Fruit fly (Drosophila melanogaster) whole organism, wandering third instar larva: ENCODE data around the gene UQCR-Q.

Experiments used
- Abd-B ChIP-seq: fragments of >200 bp; optimal IDR thresholded peaks from 2 replicates; lab custom pipeline; 2017; ENCODE audit warnings: missing biosample characterization, missing genetic modification characterization
- CG32264 ChIP-seq: fragments of 200-800 bp; sonication (Bioruptor generic); optimal IDR thresholded peaks from 2 replicates; lab custom pipeline; 2016; ENCODE audit warnings: missing biosample characterization, missing genetic modification characterization
- CG9705 ChIP-seq: fragments of 200-800 bp; sonication (Bioruptor generic); optimal IDR thresholded peaks from 2 replicates; lab custom pipeline; 2018; ENCODE audit warnings: missing biosample characterization, mild to moderate bottlenecking, missing genetic modification characterization
- CrebA ChIP-seq: fragments of 200-800 bp; sonication (Bioruptor generic); optimal IDR thresholded peaks from 2 replicates; lab custom pipeline; 2016; ENCODE audit warnings: missing biosample characterization, mild to moderate bottlenecking, missing genetic modification characterization, borderline replicate concordance
- Dfd ChIP-seq: fragments of >200 bp; optimal IDR thresholded peaks from 2 replicates; lab custom pipeline; 2017; ENCODE audit warnings: missing biosample characterization, missing genetic modification characterization
- Dif ChIP-seq: fragments of 200-275, 200-300 bp; sonication (Bioruptor generic); optimal IDR thresholded peaks from 2 replicates; lab custom pipeline; 2018; ENCODE audit warnings: missing biosample characterization, missing genetic modification characterization; ENCODE audit not compliant: partially characterized antibody
- GATAd ChIP-seq: sonication (Bioruptor generic); optimal IDR thresholded peaks from 2 replicates; lab custom pipeline; 2016; ENCODE audit warnings: missing biosample characterization, missing genetic modification characterization
- HLH106 ChIP-seq: fragments of 200-800 bp; optimal IDR thresholded peaks from 3 replicates; lab custom pipeline; 2019; ENCODE audit warnings: missing biosample characterization, mild to moderate bottlenecking, missing genetic modification characterization, moderate library complexity
- Hnf4 ChIP-seq: fragments of 200-800 bp; sonication (Bioruptor generic); optimal IDR thresholded peaks from 2 replicates; lab custom pipeline; 2016; ENCODE audit warnings: missing biosample characterization, mild to moderate bottlenecking, missing genetic modification characterization
- Hr78 ChIP-seq: fragments of >200 bp; optimal IDR thresholded peaks from 2 replicates; lab custom pipeline; 2017; ENCODE audit warnings: missing biosample characterization, missing genetic modification characterization
- Hr83 ChIP-seq: fragments of 200-300 bp; sonication (Bioruptor generic); optimal IDR thresholded peaks from 2 replicates; lab custom pipeline; 2016; ENCODE audit warnings: missing biosample characterization, mild to moderate bottlenecking, missing genetic modification characterization, moderate library complexity; ENCODE audit not compliant: poor library complexity, severe bottlenecking
- Mio ChIP-seq: sonication (Bioruptor generic); optimal IDR thresholded peaks from 2 replicates; lab custom pipeline; 2016; ENCODE audit warnings: missing biosample characterization, missing genetic modification characterization
- Myc ChIP-seq: fragments of >200 bp; optimal IDR thresholded peaks from 2 replicates; lab custom pipeline; 2017
- OdsH ChIP-seq: fragments of 200-800 bp; sonication (Bioruptor generic); optimal IDR thresholded peaks from 2 replicates; lab custom pipeline; 2016; ENCODE audit warnings: missing biosample characterization, mild to moderate bottlenecking, missing genetic modification characterization
- Rel ChIP-seq, 2 experiments: fragments of 200-800 bp; sonication (Bioruptor generic) in 1 of 2; optimal IDR thresholded peaks; 2 replicates in 1 of 2; 3 replicates in 1 of 2; lab custom pipeline; 2016 to 2019; ENCODE audit warnings: mild to moderate bottlenecking in 2 of 2, missing biosample characterization in 2 of 2, missing genetic modification characterization in 2 of 2, moderate library complexity in 1 of 2
- Sp1 ChIP-seq: fragments of 200-800 bp; sonication (Bioruptor generic); optimal IDR thresholded peaks from 3 replicates; lab custom pipeline; 2019; ENCODE audit warnings: missing biosample characterization, mild to moderate bottlenecking, missing genetic modification characterization, moderate library complexity
- Vsx2 ChIP-seq: fragments of 200-300, 225-300 bp; sonication (Bioruptor generic); optimal IDR thresholded peaks from 2 replicates; lab custom pipeline; 2018; ENCODE audit warnings: missing biosample characterization, missing genetic modification characterization; ENCODE audit not compliant: partially characterized antibody
- br ChIP-seq: fragments of 200-800 bp; sonication (Bioruptor generic); optimal IDR thresholded peaks from 2 replicates; lab custom pipeline; 2016; ENCODE audit warnings: missing biosample characterization, missing genetic modification characterization
- dmrt93B ChIP-seq: fragments of 200-800 bp; sonication (Bioruptor generic); optimal IDR thresholded peaks from 2 replicates; lab custom pipeline; 2018; ENCODE audit warnings: missing biosample characterization, mild to moderate bottlenecking, missing genetic modification characterization
- dsf ChIP-seq: sonication (Bioruptor generic); optimal IDR thresholded peaks from 2 replicates; lab custom pipeline; 2016; ENCODE audit warnings: missing biosample characterization, missing genetic modification characterization, borderline replicate concordance
- ey ChIP-seq: fragments of 200-800 bp; sonication (Bioruptor generic); optimal IDR thresholded peaks from 2 replicates; lab custom pipeline; 2016; ENCODE audit warnings: missing biosample characterization, missing genetic modification characterization
- foxo ChIP-seq, 2 experiments: fragments of 200-800 bp; sonication (Bioruptor generic); optimal IDR thresholded peaks; 2 replicates in 1 of 2; 3 replicates in 1 of 2; lab custom pipeline; 2016 to 2017; ENCODE audit warnings: missing biosample characterization in 2 of 2, missing genetic modification characterization in 2 of 2
- fru ChIP-seq: fragments of 200-800 bp; sonication (Bioruptor generic); optimal IDR thresholded peaks from 3 replicates; lab custom pipeline; 2016; ENCODE audit warnings: missing biosample characterization, mild to moderate bottlenecking, missing genetic modification characterization
- h ChIP-seq: fragments of 200-800 bp; sonication (Bioruptor generic); optimal IDR thresholded peaks from 3 replicates; lab custom pipeline; 2016; ENCODE audit warnings: missing biosample characterization, mild to moderate bottlenecking, missing genetic modification characterization
- jim ChIP-seq: fragments of 175-275, 200-325 bp; sonication (Bioruptor generic); optimal IDR thresholded peaks from 2 replicates; lab custom pipeline; 2016; ENCODE audit warnings: missing biosample characterization, mild to moderate bottlenecking, missing genetic modification characterization
- lola ChIP-seq: fragments of >200 bp; optimal IDR thresholded peaks from 2 replicates; lab custom pipeline; 2017; ENCODE audit warnings: missing biosample characterization, missing genetic modification characterization
- pan ChIP-seq: fragments of >200 bp; optimal IDR thresholded peaks from 2 replicates; lab custom pipeline; 2017
- psq ChIP-seq: fragments of 200-800 bp; sonication (Bioruptor generic); optimal IDR thresholded peaks from 3 replicates; lab custom pipeline; 2017; ENCODE audit warnings: missing biosample characterization, mild to moderate bottlenecking, missing genetic modification characterization, moderate library complexity
- rgr ChIP-seq: fragments of 200-800 bp; sonication (Bioruptor generic); optimal IDR thresholded peaks from 3 replicates; lab custom pipeline; 2016; ENCODE audit warnings: missing biosample characterization, mild to moderate bottlenecking, missing genetic modification characterization
- sage ChIP-seq: fragments of 200-800 bp; sonication (Bioruptor generic); optimal IDR thresholded peaks from 2 replicates; lab custom pipeline; 2016; ENCODE audit warnings: missing biosample characterization, mild to moderate bottlenecking, missing genetic modification characterization
- sv ChIP-seq: fragments of 200-800 bp; sonication (Bioruptor generic); optimal IDR thresholded peaks from 3 replicates; lab custom pipeline; 2016; ENCODE audit warnings: missing biosample characterization, missing genetic modification characterization
- tai ChIP-seq: sonication (Bioruptor generic); optimal IDR thresholded peaks from 2 replicates; lab custom pipeline; 2016; ENCODE audit warnings: missing biosample characterization, missing genetic modification characterization
- usp ChIP-seq: fragments of >200 bp; optimal IDR thresholded peaks from 2 replicates; lab custom pipeline; 2017; ENCODE audit warnings: missing biosample characterization, missing genetic modification characterization
- woc ChIP-seq: sonication (Bioruptor generic); optimal IDR thresholded peaks from 2 replicates; lab custom pipeline; 2016; ENCODE audit warnings: missing biosample characterization, mild to moderate bottlenecking, missing genetic modification characterization

UQCR-Q gene

DNA sequence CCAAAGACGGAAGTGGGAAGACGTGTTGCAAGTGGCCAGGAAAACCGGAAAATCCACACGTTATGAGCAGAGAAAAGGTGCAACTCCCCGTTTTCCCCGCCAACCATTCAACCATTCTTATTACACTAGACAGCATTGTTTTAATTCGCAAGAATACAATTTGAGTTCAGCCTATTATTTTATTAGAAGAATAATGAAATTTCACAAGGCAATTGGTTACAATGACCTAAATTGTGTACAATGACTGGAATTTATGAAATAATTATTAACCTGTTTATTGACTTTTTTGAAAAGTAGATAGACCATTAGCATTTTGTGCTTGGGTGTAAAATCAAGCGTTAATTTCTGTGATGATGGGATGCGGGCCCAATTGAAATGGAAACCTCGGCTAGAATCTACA, 30.0 kb downstream of the UQCR-Q start:
- no peak for TF ChIP-seq usp (GFP tag; lab: Kevin White, UChicago)
- TF ChIP-seq Myc (lab: Kevin White, UChicago), result no peak
- no peak for TF ChIP-seq CG32264 (GFP tag; lab: Kevin White, UChicago)
- no peak for TF ChIP-seq CrebA
- no peak for TF ChIP-seq woc
- no peak for TF ChIP-seq h (GFP tag; lab: Kevin White, UChicago)
- TF ChIP-seq Hr83 (GFP tag; lab: Kevin White, UChicago), result no peak
- TF ChIP-seq jim (GFP tag; lab: Kevin White, UChicago), result no peak
- no peak for TF ChIP-seq Abd-B (GFP tag; lab: Kevin White, UChicago)
- no peak for TF ChIP-seq HLH106
- TF ChIP-seq CG9705 (GFP tag; lab: Kevin White, UChicago), result no peak
- no peak for TF ChIP-seq Vsx2
- TF ChIP-seq fru, result no peak
- no peak for TF ChIP-seq tai (GFP tag; lab: Kevin White, UChicago)
- no peak for TF ChIP-seq sage (GFP tag; lab: Kevin White, UChicago)
- TF ChIP-seq pan (lab: Kevin White, UChicago), result no peak
- no peak for TF ChIP-seq rgr (GFP tag; lab: Kevin White, UChicago)
- no peak for TF ChIP-seq dsf (GFP tag; lab: Kevin White, UChicago)

DNA sequence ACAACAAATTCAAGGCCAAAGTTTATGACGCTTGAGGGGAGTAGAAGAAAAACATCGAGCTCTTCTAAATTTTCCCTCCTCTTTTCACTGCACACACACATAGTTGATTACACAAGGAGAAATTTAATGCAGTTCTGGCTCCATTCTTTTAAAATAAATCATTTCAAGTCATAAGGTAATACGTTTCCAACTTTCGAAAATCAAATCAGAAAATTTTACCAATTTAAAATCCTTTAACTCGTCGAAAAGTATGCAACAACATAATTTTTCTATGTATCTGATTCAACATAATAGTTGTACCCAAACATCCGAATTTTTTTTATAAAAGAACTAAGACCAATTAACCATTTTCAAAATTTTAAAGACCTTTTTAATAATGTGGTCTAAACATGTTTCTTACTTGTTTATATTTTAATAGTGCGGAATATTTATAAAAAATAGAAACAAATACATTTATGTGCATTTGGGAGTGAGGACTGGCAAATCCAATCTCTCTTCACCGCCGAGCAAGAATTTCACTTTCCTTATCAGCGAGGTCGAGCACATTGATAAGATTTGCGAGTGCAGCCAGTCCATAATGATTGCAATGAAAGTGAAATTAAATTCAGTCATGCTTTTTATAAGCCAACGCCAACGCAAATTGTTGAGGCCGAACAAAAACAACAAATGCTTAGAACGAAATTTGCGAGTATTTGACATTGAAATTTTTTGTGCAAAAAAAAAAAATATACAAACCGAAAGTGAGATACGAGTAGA, 31.6 kb downstream of the UQCR-Q start:
- TF ChIP-seq usp (GFP tag; lab: Kevin White, UChicago) (no peak), h (GFP tag; lab: Kevin White, UChicago) (peak; percentile 79), fru (peak; percentile 73), Hr78 (no peak), br (GFP tag; lab: Kevin White, UChicago) (peak; percentile 54), Rel (GFP tag; optimal IDR thresholded peaks at IDR 0.05; lab: Kevin White, UChicago) (no peak), Rel (tag; optimal IDR thresholded peaks at IDR 0.05; lab: Kevin White, UChicago) (peak; percentile 14), Abd-B (GFP tag; lab: Kevin White, UChicago) (no peak), dmrt93B (GFP tag; lab: Kevin White, UChicago) (peak; percentile 31), Hnf4 (no peak), ey (GFP tag; lab: Kevin White, UChicago) (peak; percentile 77), pan (lab: Kevin White, UChicago) (no peak), Sp1 (GFP tag; lab: Kevin White, UChicago) (peak; percentile 71), HLH106 (peak; percentile 69), rgr (GFP tag; lab: Kevin White, UChicago) (peak; percentile 67), psq (GFP tag; lab: Kevin White, UChicago) (peak; percentile 72), foxo (GFP tag; optimal IDR thresholded peaks at IDR 0.05; lab: Kevin White, UChicago) (peak in 1 of 2 experiments; percentile 81), OdsH (GFP tag; lab: Kevin White, UChicago) (peak; percentile 76), lola (GFP tag; lab: Kevin White, UChicago) (no peak)
- TF ChIP-seq, all 38 proteins: peak for 12

DNA sequence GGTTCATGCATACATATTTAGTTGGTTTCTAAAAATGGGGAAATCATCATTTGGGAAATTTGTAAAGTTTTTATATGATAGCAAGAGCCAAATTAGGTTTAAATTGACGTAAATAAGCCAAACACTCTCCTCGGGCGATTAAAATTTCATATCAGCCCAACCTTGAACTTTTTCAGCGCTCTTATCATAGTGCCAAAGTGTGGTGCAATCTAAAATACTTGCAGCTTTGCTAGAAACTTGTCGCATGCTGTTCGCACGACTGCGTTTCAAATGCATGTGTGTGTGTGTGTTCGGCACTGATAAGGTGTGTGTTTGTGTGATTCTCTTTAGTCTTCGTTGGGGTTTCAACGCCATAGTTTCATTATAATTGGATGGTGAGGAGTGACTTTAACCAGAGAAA, 32.3 kb downstream of the UQCR-Q start:
- peak; percentile 5 for TF ChIP-seq h (GFP tag; lab: Kevin White, UChicago)
- peak in 1 of 2 experiments; percentile 11 for TF ChIP-seq foxo (GFP tag; optimal IDR thresholded peaks at IDR 0.05; lab: Kevin White, UChicago)
- peak; percentile 15 for TF ChIP-seq HLH106
- peak; percentile 38 for TF ChIP-seq rgr (GFP tag; lab: Kevin White, UChicago)
- no peak for TF ChIP-seq Dif (GFP tag; lab: Kevin White, UChicago)

DNA sequence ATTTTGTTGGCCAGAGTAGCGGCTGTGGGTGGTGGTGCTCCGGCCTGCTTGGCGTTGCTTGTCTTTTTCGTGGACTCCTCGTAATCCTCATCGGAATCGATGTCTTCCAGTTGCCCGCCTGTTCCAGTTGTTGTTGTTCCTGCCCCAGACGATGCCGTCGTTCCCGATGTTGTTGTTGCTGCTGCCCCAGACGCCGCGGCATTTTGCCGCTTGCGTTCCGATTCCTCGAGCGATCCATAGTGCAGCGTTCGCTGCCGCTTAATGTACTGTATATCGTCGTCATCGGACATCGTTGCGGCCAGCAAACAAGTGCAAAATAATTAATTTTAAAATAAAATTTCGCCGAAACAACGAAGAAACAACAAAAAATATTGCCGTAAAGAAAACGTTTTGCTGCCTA, 38.9 kb downstream of the UQCR-Q start:
- no peak for TF ChIP-seq Dfd (GFP tag; lab: Kevin White, UChicago)
- no peak for TF ChIP-seq CG32264 (GFP tag; lab: Kevin White, UChicago)
- TF ChIP-seq GATAd, result no peak
- no peak for TF ChIP-seq usp (GFP tag; lab: Kevin White, UChicago)
- no peak for TF ChIP-seq rgr (GFP tag; lab: Kevin White, UChicago)
- no peak for TF ChIP-seq sv (GFP tag; lab: Kevin White, UChicago)
- no peak for TF ChIP-seq Hnf4
- no peak for TF ChIP-seq sage (GFP tag; lab: Kevin White, UChicago)
- TF ChIP-seq CrebA, result no peak
- TF ChIP-seq Hr78, result no peak
- TF ChIP-seq Mio, result no peak
- TF ChIP-seq ey (GFP tag; lab: Kevin White, UChicago), result no peak
- TF ChIP-seq Myc (lab: Kevin White, UChicago), result no peak
- TF ChIP-seq Sp1 (GFP tag; lab: Kevin White, UChicago), result no peak
- no peak for TF ChIP-seq br (GFP tag; lab: Kevin White, UChicago)
- no peak for TF ChIP-seq CG9705 (GFP tag; lab: Kevin White, UChicago)
- TF ChIP-seq lola (GFP tag; lab: Kevin White, UChicago), result no peak
- TF ChIP-seq fru, result no peak
- TF ChIP-seq, all 38 proteins: peak for 0
